Worm (Caenorhabditis elegans) whole organism, mixed stage, embryonic: ENCODE results near the gene C37H5.13.
"Not testable (repeated sequence)": the region's sequence is repeated elsewhere in the genome, so short reads cannot be mapped to it uniquely, and the experiment has no call there.

ENCODE experiments used
- M03D4.4 ChIP-seq: sonication (generic microtip); optimal IDR thresholded peaks from 2 replicates; lab custom pipeline; 2017; ENCODE audit warnings: mild to moderate bottlenecking, missing genetic modification characterization, missing compliant biosample characterization
- bed-3 ChIP-seq: fragments of 200-800 bp; sonication (Bioruptor generic); optimal IDR thresholded peaks from 3 replicates; lab custom pipeline; 2018; ENCODE audit warnings: mild to moderate bottlenecking, missing genetic modification characterization, moderate library complexity, missing compliant biosample characterization
- blmp-1 ChIP-seq: fragments of 150-350 bp; optimal IDR thresholded peaks from 2 replicates; lab custom pipeline; 2014; ENCODE audit warnings: missing biosample characterization, missing genetic modification characterization
- ceh-39 ChIP-seq: fragments of 150-350 bp; optimal IDR thresholded peaks from 2 replicates; lab custom pipeline; 2014; ENCODE audit warnings: missing biosample characterization, missing genetic modification characterization
- ceh-43 ChIP-seq: fragments of 200-800 bp; sonication (Bioruptor generic); optimal IDR thresholded peaks from 2 replicates; lab custom pipeline; 2018; ENCODE audit warnings: mild to moderate bottlenecking, missing genetic modification characterization, moderate library complexity, missing compliant biosample characterization
- ceh-83 ChIP-seq: fragments of 200-800 bp; sonication (Bioruptor generic); optimal IDR thresholded peaks from 2 replicates; lab custom pipeline; 2018; ENCODE audit warnings: mild to moderate bottlenecking, missing genetic modification characterization, missing compliant biosample characterization
- ces-1 ChIP-seq: fragments of 150-350 bp; optimal IDR thresholded peaks from 2 replicates; lab custom pipeline; 2014; ENCODE audit warnings: missing biosample characterization, missing genetic modification reagents, missing genetic modification characterization
- drap-1 ChIP-seq: fragments of 200-800 bp; sonication (Bioruptor generic); optimal IDR thresholded peaks from 3 replicates; lab custom pipeline; 2018; ENCODE audit warnings: mild to moderate bottlenecking, missing genetic modification characterization, missing compliant biosample characterization
- elt-1 ChIP-seq: sonication (generic microtip); optimal IDR thresholded peaks from 2 replicates; lab custom pipeline; 2017; ENCODE audit warnings: missing genetic modification characterization, mild to moderate bottlenecking, missing compliant biosample characterization, antibody characterized with exemption, moderate library complexity, borderline replicate concordance; ENCODE audit not compliant: insufficient read depth
- elt-3 ChIP-seq: fragments of 150-350 bp; optimal IDR thresholded peaks from 2 replicates; lab custom pipeline; 2014; ENCODE audit warnings: missing biosample characterization, missing genetic modification characterization
- flh-1 ChIP-seq: fragments of 200-800 bp; sonication (Bioruptor generic); optimal IDR thresholded peaks from 2 replicates; lab custom pipeline; 2018; ENCODE audit warnings: mild to moderate bottlenecking, missing genetic modification characterization, moderate library complexity, missing compliant biosample characterization
- ham-2 ChIP-seq: fragments of 200-800 bp; sonication (Bioruptor generic); optimal IDR thresholded peaks from 2 replicates; lab custom pipeline; 2018; ENCODE audit warnings: mild to moderate bottlenecking, missing genetic modification characterization, missing compliant biosample characterization
- hlh-1 ChIP-seq: fragments of 150-350 bp; optimal IDR thresholded peaks from 2 replicates; lab custom pipeline; 2014; ENCODE audit warnings: missing biosample characterization, missing genetic modification reagents, missing genetic modification characterization
- lin-13 ChIP-seq: fragments of 150-350 bp; optimal IDR thresholded peaks from 2 replicates; lab custom pipeline; 2014; ENCODE audit warnings: missing biosample characterization, missing genetic modification characterization
- lin-32 ChIP-seq: fragments of 200-800 bp; sonication (Bioruptor generic); optimal IDR thresholded peaks from 2 replicates; lab custom pipeline; 2018; ENCODE audit warnings: mild to moderate bottlenecking, missing genetic modification characterization, missing compliant biosample characterization
- lsy-2 ChIP-seq: fragments of 150-350 bp; optimal IDR thresholded peaks from 2 replicates; lab custom pipeline; 2014; ENCODE audit warnings: missing biosample characterization, missing genetic modification characterization
- mep-1 ChIP-seq: fragments of 150-350 bp; optimal IDR thresholded peaks from 2 replicates; lab custom pipeline; 2017; ENCODE audit warnings: missing biosample characterization, missing genetic modification reagents, missing genetic modification characterization, inconsistent platforms
- nhr-237 ChIP-seq: fragments of 150-350 bp; optimal IDR thresholded peaks from 2 replicates; lab custom pipeline; 2014; ENCODE audit warnings: missing biosample characterization, missing genetic modification characterization
- nhr-28 ChIP-seq: fragments of 150-350 bp; optimal IDR thresholded peaks from 2 replicates; lab custom pipeline; 2014; ENCODE audit warnings: missing biosample characterization, missing genetic modification characterization
- nhr-76 ChIP-seq: sonication (generic microtip); optimal IDR thresholded peaks from 2 replicates; lab custom pipeline; 2017; ENCODE audit warnings: missing biosample characterization, missing genetic modification characterization
- pha-4 ChIP-seq: fragments of 150-350 bp; optimal IDR thresholded peaks from 2 replicates; lab custom pipeline; 2018; ENCODE audit warnings: missing biosample characterization, missing genetic modification reagents, missing genetic modification characterization
- sem-2 ChIP-seq: fragments of 200-800 bp; sonication (Bioruptor generic); optimal IDR thresholded peaks from 2 replicates; lab custom pipeline; 2018; ENCODE audit warnings: mild to moderate bottlenecking, missing genetic modification characterization, missing compliant biosample characterization
- snpc-4 ChIP-seq: fragments of 150-350 bp; optimal IDR thresholded peaks from 2 replicates; lab custom pipeline; 2014; ENCODE audit warnings: missing biosample characterization, missing genetic modification characterization
- tbx-8 ChIP-seq: fragments of 200-800 bp; sonication (Bioruptor generic); optimal IDR thresholded peaks from 2 replicates; lab custom pipeline; 2018; ENCODE audit warnings: mild to moderate bottlenecking, missing genetic modification characterization, moderate library complexity, missing compliant biosample characterization
- unc-120 ChIP-seq: sonication (generic microtip); optimal IDR thresholded peaks from 2 replicates; lab custom pipeline; 2017; ENCODE audit warnings: missing genetic modification characterization, missing compliant biosample characterization; ENCODE audit not compliant: poor library complexity, severe bottlenecking
- unc-39 ChIP-seq: fragments of 150-350 bp; optimal IDR thresholded peaks from 2 replicates; lab custom pipeline; 2014; ENCODE audit warnings: missing biosample characterization, missing genetic modification characterization
- unc-62 ChIP-seq: fragments of 150-350 bp; optimal IDR thresholded peaks from 2 replicates; lab custom pipeline; 2014; ENCODE audit warnings: missing biosample characterization, missing genetic modification reagents, missing genetic modification characterization
- ztf-11 ChIP-seq: fragments of 150-350 bp; optimal IDR thresholded peaks from 2 replicates; lab custom pipeline; 2014; ENCODE audit warnings: missing biosample characterization, missing genetic modification characterization

C37H5.13 gene

DNA sequence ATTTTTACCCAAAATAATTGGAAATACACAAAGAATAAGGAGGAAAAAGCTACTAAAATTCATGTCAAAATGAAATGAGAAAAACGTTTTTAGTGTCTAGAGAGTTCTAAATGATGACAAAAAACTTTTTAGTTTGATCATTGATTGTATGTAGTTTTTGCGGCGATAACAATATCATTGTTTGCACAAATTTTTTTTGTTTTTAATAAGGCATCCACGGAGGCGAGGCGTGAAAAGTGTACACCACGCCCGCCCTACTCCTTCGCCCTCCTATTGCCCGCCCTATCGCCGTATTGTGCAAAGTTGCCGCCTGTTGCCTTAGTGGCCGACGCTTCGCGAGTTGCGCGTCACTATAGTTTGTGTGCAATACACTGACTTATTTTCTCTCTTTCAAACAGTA lies 37.3 kb upstream of the C37H5.13 start, which contains the start of gene ugt-10:
Gene ugt-10, minus strand, starts transcription at position 101 of the 400 bp plus-strand sequence.
- not testable (repeated sequence) for TF ChIP-seq nhr-76 (tag; lab: Kevin White, UChicago); sem-2; ces-1 (GFP tag; lab: Kevin White, UChicago)

DNA sequence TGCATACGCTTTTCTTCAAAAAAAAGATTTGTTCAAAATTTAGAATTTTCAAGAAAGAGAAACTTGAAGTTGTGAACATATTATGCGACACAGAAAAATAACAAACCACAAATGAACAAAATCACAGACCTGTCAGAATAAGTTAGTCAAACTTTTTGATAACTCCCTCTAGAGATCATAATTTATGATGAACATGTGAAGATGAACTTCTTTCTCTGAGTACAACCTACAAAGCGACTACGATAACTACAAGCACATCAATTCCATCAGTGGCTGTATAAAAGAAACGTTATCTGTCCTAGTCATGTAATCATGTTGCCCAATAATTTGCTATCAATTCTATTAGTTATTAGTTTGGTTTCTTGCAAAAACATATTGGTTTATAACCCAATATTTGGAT lies 33.0 kb upstream of the C37H5.13 start, which contains the start of gene ugt-9:
Gene ugt-9, plus strand, starts transcription at position 305 of the 400 bp plus-strand sequence.
- no peak for TF ChIP-seq M03D4.4 (tag; lab: Kevin White, UChicago)
- TF ChIP-seq ceh-83 (GFP tag; lab: Kevin White, UChicago), result no peak
- TF ChIP-seq tbx-8 (GFP tag; lab: Kevin White, UChicago), result no peak
- TF ChIP-seq unc-39 (tag; lab: Kevin White, UChicago), result no peak
- no peak for TF ChIP-seq sem-2
- no peak for TF ChIP-seq ceh-39 (tag; lab: Kevin White, UChicago)
- no peak for TF ChIP-seq drap-1
- TF ChIP-seq blmp-1 (tag; lab: Kevin White, UChicago), result no peak
- no peak for TF ChIP-seq pha-4
- TF ChIP-seq ceh-43 (GFP tag; lab: Kevin White, UChicago), result no peak
- no peak for TF ChIP-seq mep-1

DNA sequence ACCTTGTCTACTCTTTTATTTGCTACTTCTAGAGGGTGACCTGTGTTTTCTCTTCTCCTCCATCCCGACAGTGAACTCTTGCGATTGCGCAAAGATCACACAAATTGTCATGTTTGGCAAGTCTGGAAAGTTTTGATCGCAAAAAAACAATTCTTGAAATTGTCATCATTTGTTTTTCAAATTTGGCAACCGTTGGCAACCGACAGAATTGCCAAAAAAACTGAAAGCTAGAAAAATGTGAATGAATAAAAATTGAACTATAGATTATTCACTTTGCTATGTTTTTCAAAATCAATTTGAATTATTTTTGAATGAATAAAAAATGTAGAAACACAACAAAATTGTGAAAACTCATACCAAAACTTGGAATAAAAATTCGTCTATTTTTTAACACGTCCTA lies 32.2 kb upstream of the C37H5.13 start, which contains the start of gene ugt-11:
Gene ugt-11, minus strand, starts transcription at position 101 of the 400 bp plus-strand sequence.
- TF ChIP-seq mep-1 (no peak), snpc-4 (tag; lab: Kevin White, UChicago) (no peak), drap-1 (no peak), pha-4 (no peak), elt-3 (tag; lab: Kevin White, UChicago) (no peak), M03D4.4 (tag; lab: Kevin White, UChicago) (no peak), tbx-8 (GFP tag; lab: Kevin White, UChicago) (no peak), ztf-11 (no peak), nhr-28 (tag; lab: Kevin White, UChicago) (no peak), ceh-43 (GFP tag; lab: Kevin White, UChicago) (no peak), bed-3 (no peak), ces-1 (GFP tag; lab: Kevin White, UChicago) (no peak), blmp-1 (tag; lab: Kevin White, UChicago) (no peak), ceh-83 (GFP tag; lab: Kevin White, UChicago) (no peak), lsy-2 (tag; lab: Kevin White, UChicago) (no peak), ceh-39 (tag; lab: Kevin White, UChicago) (no peak), nhr-76 (tag; lab: Kevin White, UChicago) (no peak)

DNA sequence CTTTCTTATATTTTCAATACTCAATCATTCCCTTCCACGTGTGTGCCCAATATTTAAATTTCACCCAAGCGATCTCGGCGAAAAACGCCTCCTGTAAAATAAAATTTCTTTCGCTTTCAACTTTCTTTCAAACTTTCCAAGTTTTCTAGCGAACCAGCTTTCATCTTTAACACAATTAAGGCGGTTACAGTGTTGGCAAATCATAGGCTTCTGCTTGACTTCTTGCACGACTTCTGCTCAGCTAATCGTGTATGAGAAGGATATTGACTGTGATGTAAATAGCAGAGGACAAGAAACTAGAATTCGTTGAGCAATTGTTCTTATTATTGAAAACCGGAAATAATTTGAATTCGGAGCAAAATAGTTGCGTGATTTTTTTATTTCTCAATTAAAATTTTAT lies 28.5 kb upstream of the C37H5.13 start:
- TF ChIP-seq flh-1 (no peak), nhr-28 (tag; lab: Kevin White, UChicago) (no peak), lin-32 (GFP tag; lab: Kevin White, UChicago) (no peak), lsy-2 (tag; lab: Kevin White, UChicago) (no peak), elt-1 (tag; lab: Kevin White, UChicago) (no peak), hlh-1 (tag; lab: Kevin White, UChicago) (no peak), nhr-237 (tag; lab: Kevin White, UChicago) (no peak), sem-2 (no peak), tbx-8 (GFP tag; lab: Kevin White, UChicago) (no peak), unc-120 (no peak), drap-1 (no peak), ztf-11 (no peak), lin-13 (tag; lab: Kevin White, UChicago) (no peak), ceh-83 (GFP tag; lab: Kevin White, UChicago) (no peak), nhr-76 (tag; lab: Kevin White, UChicago) (no peak), unc-62 (GFP tag; lab: Kevin White, UChicago) (no peak), ham-2 (GFP tag; lab: Kevin White, UChicago) (no peak), ceh-43 (GFP tag; lab: Kevin White, UChicago) (no peak)
- TF ChIP-seq, all 35 proteins: peak for 0

DNA sequence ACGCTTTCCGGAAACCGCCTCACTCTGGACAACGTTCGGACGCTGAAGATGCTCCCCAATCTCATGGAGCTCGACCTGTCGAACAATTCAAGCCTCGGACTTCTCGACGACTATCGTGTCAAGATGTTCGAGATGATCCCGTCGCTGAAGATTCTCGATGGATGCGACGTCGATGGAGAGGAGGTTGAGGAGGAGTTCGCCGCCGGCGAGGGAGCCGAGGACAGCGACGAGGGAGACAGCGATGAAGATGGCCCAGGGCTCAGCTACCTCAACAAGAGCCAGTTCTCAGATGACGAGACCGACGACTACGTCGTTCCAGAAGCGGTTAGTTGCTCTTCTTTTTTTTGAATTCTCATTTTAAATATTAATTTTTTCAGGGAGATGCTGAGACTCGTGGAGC lies 28.0 kb upstream of the C37H5.13 start:
- TF ChIP-seq tbx-8 (GFP tag; lab: Kevin White, UChicago), result no peak
- no peak for TF ChIP-seq ztf-11
- no peak for TF ChIP-seq ceh-43 (GFP tag; lab: Kevin White, UChicago)
- no peak for TF ChIP-seq pha-4
- TF ChIP-seq nhr-28 (tag; lab: Kevin White, UChicago), result no peak
- no peak for TF ChIP-seq blmp-1 (tag; lab: Kevin White, UChicago)
